Worm (Caenorhabditis elegans) whole organism, L4 larva: ENCODE data around the gene nspe-7.

Source experiments
- D1046.2 ChIP-seq: fragments of 200-800 bp; sonication (Bioruptor generic); IDR thresholded peaks from 2 replicates; pipeline ENCODE4 v1.3.6; 2022; ENCODE audit warnings: missing genetic modification characterization, missing compliant biosample characterization
- F37D6.2 ChIP-seq: sonication (generic microtip); optimal IDR thresholded peaks from 2 replicates; lab custom pipeline; 2016; ENCODE audit warnings: mild to moderate bottlenecking, missing genetic modification characterization, missing compliant biosample characterization
- R02D3.7 ChIP-seq: fragments of 150-350 bp; sonication (generic microtip); optimal IDR thresholded peaks from 3 replicates; lab custom pipeline; 2014; ENCODE audit warnings: missing biosample characterization, missing genetic modification characterization
- T20F7.1 ChIP-seq: fragments of 200-800 bp; sonication (Bioruptor generic); optimal IDR thresholded peaks from 2 replicates; lab custom pipeline; 2018; ENCODE audit warnings: mild to moderate bottlenecking, missing genetic modification characterization, missing compliant biosample characterization
- T26A8.4 ChIP-seq: fragments of 200-800 bp; sonication (Bioruptor generic); IDR thresholded peaks from 2 replicates; pipeline ENCODE4 v1.3.6; 2022; ENCODE audit warnings: missing genetic modification characterization, missing compliant biosample characterization
- Y48G9A.11 ChIP-seq: fragments of 200-800 bp; sonication (Bioruptor generic); IDR thresholded peaks from 2 replicates; pipeline ENCODE4 v1.3.6; 2022; ENCODE audit warnings: missing genetic modification reagents, missing genetic modification characterization, missing compliant biosample characterization
- ZK546.5 ChIP-seq, 2 experiments: sonication (generic microtip); optimal IDR thresholded peaks; 2 replicates each; lab custom pipeline; 2017; ENCODE audit warnings: missing biosample characterization in 2 of 2, missing genetic modification characterization in 2 of 2
- ama-1 ChIP-seq: fragments of 150-350 bp; optimal IDR thresholded peaks from 2 replicates; lab custom pipeline; 2014; ENCODE audit warnings: inconsistent platforms, mixed read lengths
- arid-1 ChIP-seq: fragments of 200-800 bp; sonication (Bioruptor generic); conservative IDR thresholded peaks from 2 replicates; pipeline ENCODE4 v1.3.6; 2022; ENCODE audit warnings: missing genetic modification reagents, missing genetic modification characterization, missing compliant biosample characterization
- ceh-28 ChIP-seq: fragments of 150-350 bp; optimal IDR thresholded peaks from 2 replicates; lab custom pipeline; 2014; ENCODE audit warnings: missing biosample characterization, missing genetic modification reagents, missing genetic modification characterization
- ceh-44 ChIP-seq: fragments of 200-800 bp; sonication (Bioruptor generic); IDR thresholded peaks from 2 replicates; pipeline ENCODE4 v1.3.6; 2022; ENCODE audit warnings: missing genetic modification reagents, missing genetic modification characterization, missing compliant biosample characterization
- ceh-82 ChIP-seq: sonication (generic microtip); optimal IDR thresholded peaks from 2 replicates; lab custom pipeline; 2017; ENCODE audit warnings: missing biosample characterization, missing genetic modification characterization
- daf-12 ChIP-seq: fragments of 150-350 bp; optimal IDR thresholded peaks from 2 replicates; lab custom pipeline; 2014; ENCODE audit warnings: missing biosample characterization, missing genetic modification reagents, missing genetic modification characterization
- daf-16 ChIP-seq, 3 experiments: sonication (generic microtip); optimal IDR thresholded peaks; 2 replicates each; lab custom pipeline; 2016 to 2017; ENCODE audit warnings: missing genetic modification characterization in 3 of 3, missing genetic modification reagents in 3 of 3, mild to moderate bottlenecking in 2 of 3, missing compliant biosample characterization in 2 of 3, missing biosample characterization in 1 of 3, moderate library complexity in 1 of 3
- daf-19 ChIP-seq: fragments of 200-800 bp; sonication (Bioruptor generic); conservative IDR thresholded peaks from 2 replicates; pipeline ENCODE4 v1.3.6; 2022; ENCODE audit warnings: missing genetic modification characterization, missing compliant biosample characterization
- dmd-8 ChIP-seq: fragments of 200-800 bp; sonication (Bioruptor generic); IDR thresholded peaks from 2 replicates; pipeline ENCODE4 v1.3.6; 2022; ENCODE audit warnings: missing genetic modification characterization, missing compliant biosample characterization
- dpl-1 ChIP-seq: fragments of 150-350 bp; optimal IDR thresholded peaks from 2 replicates; lab custom pipeline; 2014; ENCODE audit warnings: missing biosample characterization, missing genetic modification reagents, missing genetic modification characterization
- duxl-1 ChIP-seq: sonication (generic microtip); optimal IDR thresholded peaks from 2 replicates; lab custom pipeline; 2016; ENCODE audit warnings: mild to moderate bottlenecking, missing genetic modification characterization, moderate library complexity, missing compliant biosample characterization; ENCODE audit not compliant: poor library complexity
- dve-1 ChIP-seq: sonication (generic microtip); optimal IDR thresholded peaks from 2 replicates; lab custom pipeline; 2017; ENCODE audit warnings: antibody characterized with exemption, mild to moderate bottlenecking, missing genetic modification characterization, missing compliant biosample characterization; ENCODE audit not compliant: insufficient read depth
- egl-27 ChIP-seq: sonication (generic microtip); optimal IDR thresholded peaks from 3 replicates; lab custom pipeline; 2017; ENCODE audit warnings: missing biosample characterization, missing genetic modification reagents, missing genetic modification characterization
- fkh-10 ChIP-seq: fragments of 150-350 bp; optimal IDR thresholded peaks from 2 replicates; lab custom pipeline; 2014; ENCODE audit warnings: missing biosample characterization, missing genetic modification reagents, missing genetic modification characterization
- hlh-30 ChIP-seq: sonication (generic microtip); optimal IDR thresholded peaks from 2 replicates; lab custom pipeline; 2017; ENCODE audit warnings: antibody characterized with exemption, mild to moderate bottlenecking, missing genetic modification characterization, missing compliant biosample characterization; ENCODE audit not compliant: insufficient read depth
- lim-7 ChIP-seq: fragments of 200-800 bp; sonication (Bioruptor generic); IDR thresholded peaks from 2 replicates; pipeline ENCODE4 v1.3.6; 2022; ENCODE audit warnings: missing genetic modification characterization, missing compliant biosample characterization
- lin-29 ChIP-seq: fragments of 200-800 bp; sonication (Bioruptor generic); IDR thresholded peaks from 2 replicates; pipeline ENCODE4 v1.3.6; 2022; ENCODE audit warnings: missing genetic modification reagents, missing genetic modification characterization, missing compliant biosample characterization
- lin-39 ChIP-seq: fragments of 150-350 bp; optimal IDR thresholded peaks from 2 replicates; lab custom pipeline; 2014; ENCODE audit warnings: missing biosample characterization, missing genetic modification reagents, missing genetic modification characterization
- lir-3 ChIP-seq: sonication (generic microtip); optimal IDR thresholded peaks from 2 replicates; lab custom pipeline; 2016; ENCODE audit warnings: mild to moderate bottlenecking, missing genetic modification characterization, missing compliant biosample characterization
- lsy-2 ChIP-seq, 2 experiments: fragments of 150-350 bp in 1 of 2; sonication (generic microtip) in 1 of 2; optimal IDR thresholded peaks; 2 replicates each; lab custom pipeline; 2014 to 2017; ENCODE audit warnings: missing biosample characterization in 2 of 2, missing genetic modification characterization in 2 of 2
- mep-1 ChIP-seq: fragments of 150-350 bp; sonication (generic microtip); optimal IDR thresholded peaks from 3 replicates; lab custom pipeline; 2014; ENCODE audit warnings: missing biosample characterization, missing genetic modification characterization
- mxl-3 ChIP-seq: fragments of 200-800 bp; sonication (Bioruptor generic); optimal IDR thresholded peaks from 2 replicates; lab custom pipeline; 2018; ENCODE audit warnings: mild to moderate bottlenecking, missing genetic modification characterization, missing compliant biosample characterization
- nhr-102 ChIP-seq: sonication (generic microtip); optimal IDR thresholded peaks from 2 replicates; lab custom pipeline; 2016; ENCODE audit warnings: mild to moderate bottlenecking, missing genetic modification characterization, moderate library complexity, missing compliant biosample characterization
- nhr-111 ChIP-seq: fragments of 200-800 bp; sonication (Bioruptor generic); optimal IDR thresholded peaks from 2 replicates; lab custom pipeline; 2018; ENCODE audit warnings: mild to moderate bottlenecking, missing genetic modification characterization, missing compliant biosample characterization
- nhr-237 ChIP-seq: sonication (generic microtip); optimal IDR thresholded peaks from 2 replicates; lab custom pipeline; 2017; ENCODE audit warnings: missing biosample characterization, missing genetic modification characterization
- nhr-25 ChIP-seq: sonication (generic microtip); optimal IDR thresholded peaks from 2 replicates; lab custom pipeline; 2017; ENCODE audit warnings: missing genetic modification characterization, mild to moderate bottlenecking, missing compliant biosample characterization, antibody characterized with exemption, moderate library complexity, borderline replicate concordance; ENCODE audit not compliant: insufficient read depth
- nhr-28 ChIP-seq: fragments of 150-350 bp; optimal IDR thresholded peaks from 2 replicates; lab custom pipeline; 2014; ENCODE audit warnings: missing biosample characterization, missing genetic modification characterization
- nhr-6 ChIP-seq: fragments of 150-350 bp; optimal IDR thresholded peaks from 2 replicates; lab custom pipeline; 2014; ENCODE audit warnings: missing biosample characterization, missing genetic modification characterization
- pha-4 ChIP-seq, 2 experiments: fragments of 150-350 bp in 1 of 2; fragments of 200-800 bp in 1 of 2; sonication (Bioruptor generic) in 1 of 2; IDR thresholded peaks in 1 of 2; optimal IDR thresholded peaks in 1 of 2; 2 replicates each; pipeline versions ENCODE4 v1.3.6 to Lab custom; 2014 to 2022; ENCODE audit warnings: missing genetic modification characterization in 2 of 2, missing genetic modification reagents in 2 of 2, missing biosample characterization in 1 of 2, missing compliant biosample characterization in 1 of 2
- php-3 ChIP-seq: fragments of 200-800 bp; sonication (Bioruptor generic); IDR thresholded peaks from 2 replicates; pipeline ENCODE4 v1.3.6; 2022; ENCODE audit warnings: missing genetic modification reagents, missing genetic modification characterization, missing compliant biosample characterization
- saeg-2 ChIP-seq: fragments of 200-800 bp; sonication (Bioruptor generic); IDR thresholded peaks from 2 replicates; pipeline ENCODE4 v1.3.6; 2022; ENCODE audit warnings: missing genetic modification reagents, missing genetic modification characterization, missing compliant biosample characterization
- sdz-12 ChIP-seq: fragments of 200-800 bp; sonication (Bioruptor generic); optimal IDR thresholded peaks from 2 replicates; lab custom pipeline; 2018; ENCODE audit warnings: mild to moderate bottlenecking, missing genetic modification characterization, missing compliant biosample characterization
- skn-1 ChIP-seq: fragments of 150-350 bp; optimal IDR thresholded peaks from 2 replicates; lab custom pipeline; 2014; ENCODE audit warnings: missing biosample characterization, missing genetic modification characterization
- spr-1 ChIP-seq: sonication (generic microtip); optimal IDR thresholded peaks from 2 replicates; lab custom pipeline; 2016; ENCODE audit warnings: mild to moderate bottlenecking, missing genetic modification characterization, missing compliant biosample characterization
- tag-97 ChIP-seq: fragments of 200-800 bp; sonication (Bioruptor generic); IDR thresholded peaks from 2 replicates; pipeline ENCODE4 v1.3.6; 2022; ENCODE audit warnings: missing genetic modification characterization, missing compliant biosample characterization
- unc-130 ChIP-seq: sonication (generic microtip); optimal IDR thresholded peaks from 2 replicates; lab custom pipeline; 2016; ENCODE audit warnings: missing genetic modification reagents, missing genetic modification characterization, missing compliant biosample characterization
- vab-7 ChIP-seq: fragments of 200-800 bp; sonication (Bioruptor generic); IDR thresholded peaks from 2 replicates; pipeline ENCODE4 v1.3.6; 2022; ENCODE audit warnings: missing genetic modification reagents, missing genetic modification characterization, missing compliant biosample characterization
- zag-1 ChIP-seq: fragments of 150-350 bp; optimal IDR thresholded peaks from 2 replicates; lab custom pipeline; 2014; ENCODE audit warnings: missing biosample characterization, missing genetic modification characterization
- zfp-2 ChIP-seq: sonication (generic microtip); optimal IDR thresholded peaks from 2 replicates; lab custom pipeline; 2016; ENCODE audit warnings: mild to moderate bottlenecking, missing genetic modification characterization, missing compliant biosample characterization
- zfp-3 ChIP-seq: fragments of 200-800 bp; sonication (Bioruptor generic); conservative IDR thresholded peaks from 2 replicates; pipeline ENCODE4 v1.3.6; 2022; ENCODE audit warnings: missing genetic modification reagents, missing genetic modification characterization, missing compliant biosample characterization
- zip-11 ChIP-seq: fragments of 200-800 bp; sonication (Bioruptor generic); IDR thresholded peaks from 2 replicates; pipeline ENCODE4 v1.3.6; 2022; ENCODE audit warnings: missing genetic modification characterization, missing compliant biosample characterization
- zip-2 ChIP-seq: fragments of 150-350 bp; optimal IDR thresholded peaks from 2 replicates; lab custom pipeline; 2014; ENCODE audit warnings: missing biosample characterization, missing genetic modification characterization
- ztf-11 ChIP-seq: fragments of 150-350 bp; optimal IDR thresholded peaks from 2 replicates; lab custom pipeline; 2014; ENCODE audit warnings: missing biosample characterization, missing genetic modification characterization

Gene nspe-7

DNA sequence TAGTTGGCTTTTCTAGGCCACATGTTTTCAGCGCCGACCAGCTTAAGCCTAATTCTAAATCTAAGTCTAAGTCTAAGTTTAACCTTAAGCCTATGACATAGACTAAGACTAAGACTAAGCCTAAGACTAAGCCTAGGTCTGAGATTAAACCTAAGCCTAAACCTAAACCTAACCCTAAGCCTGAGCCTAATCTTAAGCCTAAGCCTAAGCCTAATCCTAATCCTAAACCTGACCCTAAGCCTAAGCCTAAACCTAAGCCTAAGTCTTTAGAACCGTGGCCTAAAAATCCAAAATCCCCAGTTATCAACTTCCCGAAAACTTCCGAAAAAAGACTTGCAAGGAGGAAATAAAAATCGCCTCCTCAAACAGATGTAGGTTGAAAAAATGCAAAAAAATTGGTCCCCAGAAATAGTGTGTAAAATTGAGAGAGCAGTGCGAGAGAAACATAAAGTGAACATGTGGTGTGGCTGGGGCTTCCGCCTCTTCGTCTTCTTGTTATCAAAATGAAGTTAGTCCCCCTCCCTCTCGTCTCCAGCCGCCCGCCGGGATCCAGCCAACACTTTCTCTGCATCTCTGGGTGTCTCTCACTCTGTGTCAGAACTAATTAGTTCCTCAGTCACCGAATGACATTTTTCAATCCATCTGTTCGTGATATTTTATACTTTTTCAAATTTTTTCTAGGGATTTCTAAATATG lies 32.8 kb downstream of the nspe-7 start (continued):
- TF ChIP-seq ceh-82, result no peak
- peak in 1 of 2 experiments; percentile 26 for TF ChIP-seq daf-16 (GFP tag; optimal IDR thresholded peaks at IDR 0.05; lab: Kevin White, UChicago)
- TF ChIP-seq daf-16 (tag; optimal IDR thresholded peaks at IDR 0.05; lab: Kevin White, UChicago), result no peak
- no peak for TF ChIP-seq arid-1 (GFP tag; lab: Robert Waterston, UW)
- no peak for TF ChIP-seq sdz-12 (GFP tag; lab: Kevin White, UChicago)
- TF ChIP-seq lsy-2 (tag; optimal IDR thresholded peaks at IDR 0.05; lab: Kevin White, UChicago), result peak in 1 of 2 experiments; percentile 49
- 0 out of 2 replicates have a peak, but pooled peaks have one; percentile 14 for TF ChIP-seq vab-7 (GFP tag; lab: Robert Waterston, UW)
- no peak for TF ChIP-seq saeg-2 (GFP tag; lab: Robert Waterston, UW)
- no peak for TF ChIP-seq daf-19
- TF ChIP-seq ceh-44 (GFP tag; lab: Robert Waterston, UW), result no peak
- no peak for TF ChIP-seq pha-4 (GFP tag; IDR thresholded peaks at IDR 0.05; lab: Robert Waterston, UW)
- no peak for TF ChIP-seq pha-4 (tag; optimal IDR thresholded peaks at IDR 0.05; lab: Kevin White, UChicago)
- TF ChIP-seq nhr-111 (GFP tag; lab: Kevin White, UChicago), result no peak
- no peak for TF ChIP-seq tag-97 (GFP tag; lab: Robert Waterston, UW)
- no peak for TF ChIP-seq lin-29
- TF ChIP-seq D1046.2 (GFP tag; lab: Robert Waterston, UW), result no peak
- no peak for TF ChIP-seq zip-11 (GFP tag; lab: Robert Waterston, UW)
- TF ChIP-seq R02D3.7, result no peak
- no peak for TF ChIP-seq duxl-1
- TF ChIP-seq nhr-28, result peak; percentile 0
- TF ChIP-seq nhr-6 (tag; lab: Kevin White, UChicago), result no peak
- no peak for TF ChIP-seq ZK546.5 (tag; optimal IDR thresholded peaks at IDR 0.05; lab: Kevin White, UChicago)
- no peak for TF ChIP-seq nhr-102 (tag; lab: Kevin White, UChicago)
- no peak for TF ChIP-seq nhr-25
- TF ChIP-seq dpl-1 (GFP tag; lab: Kevin White, UChicago), result no peak
- no peak for TF ChIP-seq zfp-2
- TF ChIP-seq lin-39 (tag; lab: Kevin White, UChicago), result no peak
- no peak for TF ChIP-seq egl-27 (tag; lab: Kevin White, UChicago)
- no peak for TF ChIP-seq skn-1 (tag; lab: Kevin White, UChicago)
- TF ChIP-seq spr-1, result no peak
- TF ChIP-seq nhr-237, result no peak
- TF ChIP-seq T20F7.1, result no peak
- TF ChIP-seq mxl-3 (GFP tag; lab: Kevin White, UChicago), result peak; percentile 77
- TF ChIP-seq ceh-28, result no peak
- TF ChIP-seq Y48G9A.11 (GFP tag; lab: Robert Waterston, UW), result no peak
- no peak for TF ChIP-seq lim-7 (GFP tag; lab: Robert Waterston, UW)
- no peak for TF ChIP-seq dve-1 (tag; lab: Kevin White, UChicago)
- TF ChIP-seq zip-2, result no peak
- no peak for TF ChIP-seq fkh-10
- TF ChIP-seq zag-1 (tag; lab: Kevin White, UChicago), result no peak
- no peak for TF ChIP-seq T26A8.4 (GFP tag; lab: Robert Waterston, UW)
- TF ChIP-seq ama-1 (lab: Kevin White, UChicago), result no peak
- no peak for TF ChIP-seq dmd-8
- TF ChIP-seq daf-12, result no peak
- TF ChIP-seq php-3 (GFP tag; lab: Robert Waterston, UW), result no peak
- no peak for TF ChIP-seq zfp-3
- TF ChIP-seq ztf-11 (tag; lab: Kevin White, UChicago), result no peak
- TF ChIP-seq lir-3 (tag; lab: Kevin White, UChicago), result no peak
- peak; percentile 27 for TF ChIP-seq mep-1 (tag; lab: Kevin White, UChicago)
- TF ChIP-seq unc-130 (GFP tag; lab: Kevin White, UChicago), result no peak
- peak; percentile 50 for TF ChIP-seq hlh-30
- TF ChIP-seq F37D6.2, result no peak
